Worm (Caenorhabditis elegans) whole organism, L4/young adult: Measurements from ENCODE around the gene C08E3.13.
"Not testable (repeated sequence)": the region's sequence is repeated elsewhere in the genome, so short reads cannot be mapped to it uniquely, and the experiment has no call there.

ENCODE experiments used
- W03F9.2 ChIP-seq: fragments of 150-350 bp; optimal IDR thresholded peaks from 2 replicates; lab custom pipeline; 2014; ENCODE audit warnings: missing biosample characterization, missing genetic modification characterization
- dao-5 ChIP-seq: sonication (generic microtip); optimal IDR thresholded peaks from 2 replicates; lab custom pipeline; 2016; ENCODE audit warnings: missing genotype, missing genetic modification characterization, moderate library complexity, missing compliant biosample characterization
- him-1 ChIP-seq: sonication (generic microtip); optimal IDR thresholded peaks from 2 replicates; lab custom pipeline; 2016; ENCODE audit warnings: missing genotype, missing genetic modification reagents, missing genetic modification characterization, missing compliant biosample characterization

C08E3.13 gene

DNA sequence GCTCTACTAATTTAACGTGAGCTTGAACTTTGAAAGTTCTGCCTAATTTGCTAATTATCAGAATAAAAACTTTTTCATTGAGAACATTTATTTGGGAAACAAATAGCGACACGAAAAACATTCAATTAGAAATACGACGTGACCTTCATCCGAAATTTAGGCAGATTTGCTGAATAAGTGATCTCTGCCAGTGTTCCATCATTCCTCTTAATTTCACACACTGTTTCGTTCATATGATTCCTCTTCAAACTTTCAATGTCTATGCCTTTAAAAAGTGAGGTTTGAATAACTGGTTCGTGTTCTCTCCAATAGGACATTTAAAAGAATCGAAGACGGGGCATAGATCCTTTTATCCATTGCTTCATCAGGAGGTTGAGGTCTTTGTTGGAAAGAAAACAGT lies 18.4 kb upstream of the C08E3.13 start, which contains the start of gene fbxb-20:
Gene fbxb-20, minus strand, starts transcription at position 101 of the 400 bp plus-strand sequence.
- no peak for TF ChIP-seq dao-5 (tag; lab: Kevin White, UChicago)
- no peak for TF ChIP-seq him-1 (tag; lab: Kevin White, UChicago)
- TF ChIP-seq W03F9.2 = no peak

DNA sequence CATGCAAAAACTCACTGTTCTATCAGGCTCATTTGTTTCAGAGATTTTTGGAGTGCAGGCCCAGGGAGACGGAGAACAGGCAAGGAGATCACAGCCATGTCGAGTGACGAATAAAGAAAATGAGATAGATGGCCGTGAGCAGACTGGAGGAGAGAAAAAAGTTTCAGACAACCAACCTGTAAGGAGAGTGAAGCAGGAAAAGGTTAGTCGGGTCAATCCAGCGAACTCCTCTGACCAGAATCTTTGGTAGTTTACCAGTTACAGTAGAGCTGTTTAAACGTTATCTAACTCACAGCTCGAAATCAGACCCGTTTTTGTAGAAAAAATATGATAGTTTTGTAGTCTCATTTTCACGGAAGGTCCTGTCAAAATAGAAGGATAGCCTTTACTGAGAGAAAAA lies 16.7 kb upstream of the C08E3.13 start, which contains the start of gene fbxb-21:
Gene fbxb-21, minus strand, starts transcription at position 101 of the 400 bp plus-strand sequence.
- TF ChIP-seq dao-5 (tag; lab: Kevin White, UChicago) (no peak), him-1 (tag; lab: Kevin White, UChicago) (no peak), W03F9.2 (no peak)

DNA sequence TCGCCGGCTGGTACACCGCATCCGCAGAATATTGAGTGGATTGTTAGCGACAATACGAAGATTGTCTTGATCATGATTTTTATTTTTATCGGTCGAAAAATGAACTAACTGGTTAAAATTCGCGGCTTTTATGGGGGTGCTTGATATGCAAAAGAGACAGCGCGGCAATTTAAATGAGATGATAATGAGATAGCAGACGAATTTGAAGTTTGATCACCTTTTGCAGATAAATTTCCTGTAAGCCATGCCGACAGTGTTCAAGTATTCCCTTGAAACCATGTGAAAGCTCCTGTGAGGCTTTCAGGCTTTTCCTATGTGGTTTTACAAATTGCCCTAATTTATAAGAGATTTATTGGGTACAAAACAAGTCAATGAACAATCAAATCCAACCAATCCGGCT lies 14.1 kb upstream of the C08E3.13 start, which contains the start of gene ZC204.17:
Gene ZC204.17, minus strand, starts transcription at position 101 of the 400 bp plus-strand sequence.
- TF ChIP-seq dao-5 (tag; lab: Kevin White, UChicago) = no peak
- TF ChIP-seq him-1 (tag; lab: Kevin White, UChicago) = no peak
- no peak for TF ChIP-seq W03F9.2

DNA sequence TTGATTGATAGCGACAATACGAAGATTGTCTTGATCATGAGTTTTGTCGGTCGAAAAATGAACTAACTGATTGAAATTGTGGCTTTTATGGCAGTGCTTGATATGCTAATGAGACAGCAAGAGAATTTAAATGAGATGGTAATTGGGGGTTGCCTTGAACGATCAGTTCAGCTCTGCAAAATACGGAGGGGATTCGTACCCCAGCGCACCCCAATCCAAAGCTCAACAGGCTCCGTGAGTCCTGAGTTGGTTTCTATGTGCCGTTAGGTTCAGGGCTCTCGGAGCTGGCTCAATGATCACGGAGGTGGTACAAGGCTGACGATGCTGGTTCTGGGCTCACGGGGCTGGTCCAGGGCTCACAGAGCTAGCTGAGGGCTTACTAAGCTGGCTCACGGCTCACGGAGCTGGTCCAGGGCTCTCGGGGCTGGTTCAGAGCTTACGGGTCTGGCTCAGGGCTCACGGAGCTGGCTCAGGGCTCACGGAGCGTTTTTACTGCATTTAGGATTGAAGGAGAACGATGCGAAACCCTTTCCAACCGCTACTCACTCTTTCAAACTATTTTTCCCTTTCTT lies 12.7 kb upstream of the C08E3.13 start, which contains the start of gene ZC204.6:
Gene ZC204.6, minus strand, starts transcription at position 51 of the 572 bp plus-strand sequence.
- no peak for TF ChIP-seq dao-5 (tag; lab: Kevin White, UChicago)
- no peak for TF ChIP-seq W03F9.2
- no peak for TF ChIP-seq him-1 (tag; lab: Kevin White, UChicago)

DNA sequence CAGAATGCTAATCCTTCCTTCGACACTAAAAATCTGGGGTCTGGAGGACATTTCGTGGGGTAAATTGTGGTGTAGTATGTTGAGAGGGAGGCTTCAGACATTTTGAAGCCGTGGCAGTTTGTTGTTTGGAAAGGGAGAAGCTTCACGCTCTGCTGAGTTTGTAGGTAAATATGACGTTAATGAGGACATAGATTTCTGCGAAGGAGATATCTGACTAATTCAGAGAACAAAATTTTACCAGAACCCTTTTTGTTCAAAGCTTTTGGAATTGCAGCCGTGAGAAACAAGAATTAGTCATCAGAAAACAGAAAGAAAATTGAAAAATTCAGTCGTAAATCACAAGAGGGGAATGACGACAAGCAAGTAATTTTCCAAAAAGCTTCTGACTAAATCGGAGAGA lies 8.4 kb upstream of the C08E3.13 start, which contains the start of gene srh-72:
Gene srh-72, minus strand, starts transcription at position 101 of the 400 bp plus-strand sequence.
- no peak for TF ChIP-seq W03F9.2
- TF ChIP-seq dao-5 (tag; lab: Kevin White, UChicago) = no peak
- TF ChIP-seq him-1 (tag; lab: Kevin White, UChicago) = no peak

DNA sequence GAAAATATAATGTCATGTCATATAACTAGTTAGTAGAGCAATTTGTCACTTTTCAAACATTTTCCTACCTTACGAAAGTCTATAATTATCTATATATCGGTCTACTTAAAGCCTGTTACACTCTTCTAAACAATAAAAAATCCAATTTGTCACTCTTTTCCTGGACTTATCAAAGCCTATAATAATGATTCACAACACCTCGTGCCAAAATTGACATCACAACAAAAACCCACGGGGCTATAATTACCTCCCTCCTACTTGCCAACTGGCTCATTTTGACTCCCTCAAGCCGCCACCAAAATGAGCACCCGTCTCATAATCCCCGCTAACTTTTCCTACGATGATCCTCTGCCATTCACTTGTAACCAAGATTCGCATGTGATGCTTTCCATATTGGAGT lies 4.3 kb upstream of the C08E3.13 start, which contains the start of gene srg-20:
Gene srg-20, plus strand, starts transcription at position 301 of the 400 bp plus-strand sequence.
- not testable (repeated sequence) for TF ChIP-seq dao-5 (tag; lab: Kevin White, UChicago); him-1 (tag; lab: Kevin White, UChicago); W03F9.2

DNA sequence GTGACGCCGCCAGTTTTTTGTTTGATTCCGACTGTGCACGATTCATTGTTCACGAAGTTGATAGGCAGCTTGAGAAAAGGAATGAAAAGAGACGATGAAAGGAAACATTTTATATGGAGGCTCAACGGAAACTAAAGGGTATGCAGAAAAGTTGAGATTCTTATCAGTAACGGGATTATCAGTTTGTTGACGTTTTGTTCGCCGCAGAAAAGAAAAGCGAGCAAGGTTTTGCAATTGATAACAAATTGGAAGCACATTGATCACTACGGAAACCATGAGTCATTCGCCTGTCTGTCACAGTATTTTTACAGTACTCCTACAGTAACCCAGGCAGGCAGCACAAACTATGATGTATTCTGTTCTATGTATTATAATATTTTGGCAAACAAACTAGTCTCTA lies 3.9 kb upstream of the C08E3.13 start:
- TF ChIP-seq W03F9.2 (no peak), him-1 (tag; lab: Kevin White, UChicago) (no peak), dao-5 (tag; lab: Kevin White, UChicago) (no peak)

DNA sequence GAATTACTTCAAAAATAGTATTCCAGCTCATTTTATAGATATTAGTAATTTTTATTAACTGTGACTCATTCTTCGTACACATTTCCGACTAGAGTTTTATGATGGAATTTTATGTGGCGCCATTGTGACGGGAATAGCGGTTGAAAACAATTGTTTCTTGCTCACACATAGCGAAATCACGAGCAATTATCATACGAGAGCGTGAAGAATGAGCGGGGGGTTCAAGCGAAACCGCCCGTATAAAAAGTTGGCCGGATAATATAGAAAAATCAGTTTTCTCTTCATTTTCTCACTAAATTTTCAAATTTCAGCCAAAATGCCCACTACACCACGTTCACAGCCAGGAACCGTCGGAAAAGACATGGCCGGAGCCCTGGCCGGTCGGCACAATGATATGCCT lies 1.4 kb upstream of the C08E3.13 start, which contains the start of gene C08E3.1:
Gene C08E3.1, plus strand, starts transcription at position 301 of the 400 bp plus-strand sequence.
- TF ChIP-seq W03F9.2; dao-5 (tag; lab: Kevin White, UChicago); him-1 (tag; lab: Kevin White, UChicago): not testable (repeated sequence)

DNA sequence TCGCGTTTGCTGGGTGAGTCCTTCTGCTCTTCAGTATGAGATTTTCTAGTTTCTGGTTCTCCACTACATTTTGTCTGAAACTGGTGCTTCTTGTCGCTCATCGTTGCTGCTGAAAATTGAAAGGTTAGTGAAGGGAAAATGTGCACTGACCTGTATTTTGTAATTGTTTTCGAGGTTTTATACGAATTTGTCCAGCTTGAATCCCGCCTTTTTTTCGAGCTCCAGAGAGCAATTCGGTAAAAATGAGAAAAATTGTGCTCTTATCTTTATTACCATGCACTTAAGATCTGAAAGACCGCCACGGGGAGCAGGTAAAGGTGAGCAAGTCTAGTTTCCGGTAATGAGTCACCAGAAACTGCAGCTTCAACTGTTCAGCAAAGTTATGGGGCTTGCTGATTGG lies 4.3 kb downstream of the C08E3.13 start, which contains the start of gene C08E3.15:
Gene C08E3.15, minus strand, starts transcription at position 101 of the 400 bp plus-strand sequence.
- TF ChIP-seq him-1 (tag; lab: Kevin White, UChicago); W03F9.2; dao-5 (tag; lab: Kevin White, UChicago): not testable (repeated sequence)

DNA sequence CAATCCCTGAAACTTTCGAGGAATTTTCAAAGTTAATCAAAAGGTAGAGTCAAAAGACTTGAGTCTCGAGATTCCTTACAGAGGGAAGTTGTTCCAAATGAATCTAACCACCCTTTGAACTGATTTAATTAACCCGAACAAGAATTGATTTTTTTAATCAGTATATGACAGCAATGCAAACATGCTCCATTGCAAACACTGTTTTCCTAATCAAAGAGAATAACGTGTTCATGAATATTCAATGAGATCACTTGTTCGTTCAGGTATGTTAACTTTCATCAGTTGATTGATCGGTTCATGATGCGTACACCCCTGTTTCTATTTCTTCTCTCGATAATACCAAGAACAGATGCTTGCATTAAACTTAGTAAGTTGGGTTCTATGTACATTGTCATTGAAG lies 6.5 kb downstream of the C08E3.13 start, which contains the start of gene C08E3.14:
Gene C08E3.14, plus strand, starts transcription at position 301 of the 400 bp plus-strand sequence.
- TF ChIP-seq W03F9.2 (no peak), dao-5 (tag; lab: Kevin White, UChicago) (no peak), him-1 (tag; lab: Kevin White, UChicago) (no peak)

DNA sequence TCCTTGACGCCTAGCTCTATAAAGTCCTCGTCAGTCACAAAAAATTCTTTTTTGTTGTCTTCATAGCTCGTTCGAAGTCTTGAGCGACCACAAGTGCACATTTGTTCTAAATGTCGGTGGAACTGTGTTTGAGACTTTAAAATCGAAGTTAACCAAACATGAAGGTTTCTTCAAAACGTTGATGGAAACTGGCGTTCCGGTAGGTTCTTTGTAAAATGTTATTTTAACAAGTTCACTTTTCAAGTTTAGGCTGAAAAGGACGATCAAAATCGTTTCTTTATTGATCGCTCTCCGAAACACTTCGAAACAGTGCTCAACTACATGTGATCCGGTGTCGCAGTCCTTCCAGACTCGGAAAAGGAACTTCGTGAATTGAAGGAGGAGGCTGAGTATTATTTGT lies 7.5 kb downstream of the C08E3.13 start, which contains the start of gene fbxa-160:
Gene fbxa-160, minus strand, starts transcription at position 101 of the 400 bp plus-strand sequence.
- no peak for TF ChIP-seq him-1 (tag; lab: Kevin White, UChicago)
- no peak for TF ChIP-seq W03F9.2
- TF ChIP-seq dao-5 (tag; lab: Kevin White, UChicago) = no peak

DNA sequence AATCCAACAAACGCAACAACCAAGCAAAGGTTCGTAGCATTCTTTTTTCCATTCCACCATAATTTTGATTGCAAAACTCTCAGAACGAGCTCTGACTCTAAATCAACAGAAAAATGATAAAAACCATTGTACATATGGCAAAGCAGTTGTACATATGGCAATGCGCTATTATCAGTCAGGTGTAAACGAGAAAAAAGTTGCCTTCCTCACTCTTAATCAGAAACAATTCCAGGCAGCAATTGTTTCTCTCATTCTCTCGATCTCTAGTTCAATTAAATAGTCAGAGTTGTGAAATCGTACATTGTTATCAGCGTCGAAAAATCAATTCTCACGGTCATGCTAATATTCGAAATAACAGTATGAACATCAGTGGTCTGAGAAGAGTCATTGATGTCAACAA lies 10.3 kb downstream of the C08E3.13 start:
- TF ChIP-seq W03F9.2 (no peak), dao-5 (tag; lab: Kevin White, UChicago) (no peak), him-1 (tag; lab: Kevin White, UChicago) (no peak)

DNA sequence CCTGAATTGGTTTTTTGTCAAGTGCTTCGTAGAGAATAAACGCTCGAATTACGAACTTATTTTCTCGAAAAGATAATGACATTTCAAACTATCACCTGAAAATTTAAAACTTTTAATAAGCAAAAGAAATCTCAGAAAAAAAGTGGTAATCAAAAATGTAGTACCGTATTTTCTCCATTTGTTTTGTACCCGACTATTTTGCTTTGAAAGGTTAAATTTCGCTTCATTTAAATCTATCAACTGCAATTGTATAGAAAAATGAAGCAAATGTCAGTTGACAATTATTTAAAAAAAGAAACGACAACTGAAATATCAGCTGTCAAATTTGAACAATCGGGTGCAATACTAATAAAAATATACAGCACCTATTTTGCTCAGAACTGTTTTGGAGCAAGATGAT lies 10.9 kb downstream of the C08E3.13 start, which contains the start of gene fbxa-158:
Gene fbxa-158, minus strand, starts transcription at position 101 of the 400 bp plus-strand sequence.
- no peak for TF ChIP-seq dao-5 (tag; lab: Kevin White, UChicago)
- no peak for TF ChIP-seq W03F9.2
- TF ChIP-seq him-1 (tag; lab: Kevin White, UChicago) = no peak

DNA sequence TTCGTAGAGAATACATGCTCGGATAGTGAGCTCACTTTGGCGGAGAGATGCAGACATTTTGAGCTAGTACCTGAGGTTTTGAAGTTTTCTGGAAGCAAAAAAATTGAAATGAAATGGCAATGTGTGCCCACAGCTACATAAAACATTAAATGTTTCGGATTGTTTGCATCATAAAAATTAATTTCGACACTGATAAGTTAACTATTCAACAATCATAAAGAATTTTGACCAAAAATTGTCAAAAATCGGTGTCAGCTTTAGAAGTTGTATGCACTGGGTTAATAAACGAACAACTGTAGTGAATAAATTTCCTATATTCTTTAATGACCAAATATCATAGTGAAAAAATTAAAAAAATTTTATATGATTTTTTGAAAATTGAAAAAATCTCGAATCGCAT lies 13.2 kb downstream of the C08E3.13 start, which contains the start of gene fbxa-166:
Gene fbxa-166, minus strand, starts transcription at position 101 of the 400 bp plus-strand sequence.
- no peak for TF ChIP-seq him-1 (tag; lab: Kevin White, UChicago)
- TF ChIP-seq dao-5 (tag; lab: Kevin White, UChicago) = no peak
- no peak for TF ChIP-seq W03F9.2
